Fruit fly (Drosophila melanogaster) whole organism, pupa: ENCODE results near the gene CCT6.

ENCODE experiments used
- CG10348 ChIP-seq: fragments of 200-800 bp; sonication (Bioruptor generic); IDR thresholded peaks from 2 replicates; pipeline ENCODE4 v1.3.6; 2022; ENCODE audit warnings: missing biosample characterization, missing genetic modification characterization
- CG14655 ChIP-seq: fragments of 200-800 bp; sonication (Bioruptor generic); optimal IDR thresholded peaks from 3 replicates; lab custom pipeline; 2017; ENCODE audit warnings: mild to moderate bottlenecking, missing biosample characterization, missing genetic modification reagents, missing genetic modification characterization
- CG17806 ChIP-seq: fragments of 200-800 bp; sonication (Bioruptor generic); optimal IDR thresholded peaks from 2 replicates; lab custom pipeline; 2018; ENCODE audit warnings: missing biosample characterization, mild to moderate bottlenecking, missing genetic modification characterization, moderate library complexity
- CG4496 ChIP-seq: fragments of 200-800 bp; sonication (Bioruptor generic); IDR thresholded peaks from 3 replicates; pipeline ENCODE4 v1.3.6; 2022; ENCODE audit warnings: missing biosample characterization, missing genetic modification characterization
- EcR ChIP-seq: fragments of 200-800 bp; sonication (Bioruptor generic); optimal IDR thresholded peaks from 3 replicates; lab custom pipeline; 2019; ENCODE audit warnings: missing biosample characterization, missing genetic modification characterization, mild to moderate bottlenecking, moderate library complexity, missing genetic modification reagents
- Ets98B ChIP-seq: fragments of 200-800 bp; sonication (Bioruptor generic); IDR thresholded peaks from 2 replicates; pipeline ENCODE4 v1.3.6; 2022; ENCODE audit warnings: missing biosample characterization, missing genetic modification characterization
- Pif1A ChIP-seq: fragments of 200-800 bp; sonication (Bioruptor generic); optimal IDR thresholded peaks from 3 replicates; lab custom pipeline; 2016; ENCODE audit warnings: missing biosample characterization, missing genetic modification characterization
- Pif1B ChIP-seq: fragments of 200-800 bp; sonication (Bioruptor generic); optimal IDR thresholded peaks from 3 replicates; lab custom pipeline; 2016; ENCODE audit warnings: missing biosample characterization, missing genetic modification characterization
- Snoo ChIP-seq: fragments of 200-800 bp; sonication (Bioruptor generic); optimal IDR thresholded peaks from 3 replicates; lab custom pipeline; 2017; ENCODE audit warnings: missing biosample characterization, mild to moderate bottlenecking, missing genetic modification characterization, inconsistent platforms
- fd96Ca ChIP-seq: fragments of 200-800 bp; sonication (Bioruptor generic); IDR thresholded peaks from 3 replicates; pipeline ENCODE4 v1.3.6; 2022; ENCODE audit warnings: missing biosample characterization, missing genetic modification characterization

DNA sequence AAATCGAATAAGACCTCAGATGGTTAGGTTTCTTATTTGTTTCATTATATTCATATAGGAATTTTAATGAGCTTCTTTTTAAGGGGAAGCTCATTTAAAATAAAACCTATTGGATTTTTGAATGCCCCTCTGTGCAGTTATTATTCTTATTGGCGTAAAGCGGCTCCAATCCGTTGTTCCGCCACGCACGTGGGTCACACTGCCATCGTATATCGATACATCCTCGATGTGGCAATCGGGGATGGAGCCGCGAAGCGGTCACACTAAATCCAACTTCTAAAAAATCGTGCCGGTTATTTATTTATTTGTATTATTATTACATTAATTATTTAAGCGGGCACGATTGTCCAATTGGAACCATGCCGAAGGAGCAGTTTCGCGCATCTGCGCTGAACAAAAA is 16.3 kb downstream of the CCT6 start, which contains the start of gene Polr3A:
- no peak for TF ChIP-seq EcR (GFP tag; lab: Kevin White, UChicago)
- TF ChIP-seq Snoo (tag; lab: Kevin White, UChicago): no peak
- TF ChIP-seq CG17806 (tag; lab: Kevin White, UChicago): no peak
- no peak for TF ChIP-seq CG4496 (GFP tag; lab: Robert Waterston, UW)
- TF ChIP-seq CG10348 (GFP tag; lab: Robert Waterston, UW): no peak
- no peak for TF ChIP-seq CG14655
- TF ChIP-seq Pif1B (GFP tag; lab: Kevin White, UChicago): no peak
- TF ChIP-seq fd96Ca (GFP tag; lab: Robert Waterston, UW): no peak
- TF ChIP-seq Ets98B (GFP tag; lab: Robert Waterston, UW): no peak
- TF ChIP-seq Pif1A (GFP tag; lab: Kevin White, UChicago): no peak
